Fruit fly (Drosophila melanogaster): ENCODE data around the gene Cpr65Ax1.

Cpr65Ax1 gene

dm6 chr3L:6193556-6194114 is 45.8 kb upstream of the Cpr65Ax1 start (continued):
- TF ChIP-seq CG10321 (GFP tag; IDR thresholded peaks at IDR 0.05) (0 out of 2 replicates have a peak, but pooled peaks have one; percentile 28), CG12942 (GFP tag; optimal IDR thresholded peaks at IDR 0.05) (no peak), Ets97D (GFP tag; optimal IDR thresholded peaks at IDR 0.05) (no peak), unc-4 (GFP tag; IDR thresholded peaks at IDR 0.05; ENCODE audit: partially characterized antibody) (no peak), en (GFP tag; optimal IDR thresholded peaks at IDR 0.05) (no peak), MESR4 (GFP tag; optimal IDR thresholded peaks at IDR 0.05) (peak; percentile 73), CG11247 (GFP tag; IDR thresholded peaks at IDR 0.05) (no peak), Chrac-16 (GFP tag; optimal IDR thresholded peaks at IDR 0.05) (no peak), crol (GFP tag; IDR thresholded peaks at IDR 0.05) (no peak), ttk (GFP tag; IDR thresholded peaks at IDR 0.05) (peak; percentile 66), cg (GFP tag; optimal IDR thresholded peaks at IDR 0.05) (peak; percentile 80), Mad (GFP tag; optimal IDR thresholded peaks at IDR 0.05) (no peak), Adf1 (GFP tag; IDR thresholded peaks at IDR 0.05) (no peak), prd (optimal IDR thresholded peaks at IDR 0.05) (no peak), prd (GFP tag; IDR thresholded peaks at IDR 0.05) (no peak), Hr39 (optimal IDR thresholded peaks at IDR 0.05) (no peak), Hr78 (GFP tag; optimal IDR thresholded peaks at IDR 0.05) (no peak), Rfx (GFP tag; IDR thresholded peaks at IDR 0.05) (no peak), nmo (GFP tag; optimal IDR thresholded peaks at IDR 0.05) (no peak), CG12219 (GFP tag; optimal IDR thresholded peaks at IDR 0.05) (no peak), Tbp (GFP tag; optimal IDR thresholded peaks at IDR 0.05) (no peak), CG12299 (tag; optimal IDR thresholded peaks at IDR 0.05) (no peak), ERR (GFP tag; optimal IDR thresholded peaks at IDR 0.05) (no peak), CG1832 (GFP tag; optimal IDR thresholded peaks at IDR 0.05) (peak; percentile 56), dan (GFP tag; IDR thresholded peaks at IDR 0.05) (no peak)

- TF ChIP-seq psq (GFP tag; optimal IDR thresholded peaks at IDR 0.05) (peak; percentile 58), Usf (GFP tag; optimal IDR thresholded peaks at IDR 0.05) (peak; percentile 79), ab (GFP tag; optimal IDR thresholded peaks at IDR 0.05) (no peak), BtbVII (GFP tag; optimal IDR thresholded peaks at IDR 0.05) (no peak), gcm2 (GFP tag; optimal IDR thresholded peaks at IDR 0.05) (no peak), Ets65A (GFP tag) (peak; percentile 96), Pdp1 (GFP tag; optimal IDR thresholded peaks at IDR 0.05) (peak; percentile 59 to 77), CG13123 (GFP tag; optimal IDR thresholded peaks at IDR 0.05) (peak; percentile 63), CG7839 (tag; optimal IDR thresholded peaks at IDR 0.05) (no peak), Neu2 (GFP tag; optimal IDR thresholded peaks at IDR 0.05; ENCODE audit: borderline replicate concordance) (no peak), BEAF-32 (GFP tag; optimal IDR thresholded peaks at IDR 0.05) (peak; percentile 89), CG13624 (GFP tag; optimal IDR thresholded peaks at IDR 0.05) (peak; percentile 51), bigmax (GFP tag; optimal IDR thresholded peaks at IDR 0.05) (no peak), insv (GFP tag; optimal IDR thresholded peaks at IDR 0.05) (peak in 1 of 2 experiments; percentile 52), Dll (GFP tag; IDR thresholded peaks at IDR 0.05; ENCODE audit: partially characterized antibody) (peak; percentile 84), Hmx (GFP tag; optimal IDR thresholded peaks at IDR 0.05) (peak; percentile 68), CG15696 (tag; optimal IDR thresholded peaks at IDR 0.05) (peak; percentile 89), CG8290 (GFP tag; optimal IDR thresholded peaks at IDR 0.05) (peak; percentile 79), CG8290 (tag; optimal IDR thresholded peaks at IDR 0.05) (peak in 1 of 2 experiments; percentile 66), CG11456 (GFP tag; IDR thresholded peaks at IDR 0.05) (peak; percentile 84), CG34224 (GFP tag; IDR thresholded peaks at IDR 0.05; ENCODE audit: partially characterized antibody) (peak; percentile 36), CG10543 (GFP tag; optimal IDR thresholded peaks at IDR 0.05) (peak; percentile 84), Kr (GFP tag; optimal IDR thresholded peaks at IDR 0.05) (no peak), Xbp1 (GFP tag; optimal IDR thresholded peaks at IDR 0.05) (peak; percentile 90), Camta (GFP tag; optimal IDR thresholded peaks at IDR 0.05) (peak; percentile 69), CG3065 (GFP tag; optimal IDR thresholded peaks at IDR 0.05) (peak; percentile 45)
Observed at dm6 chr3L:6192822-6193555, 45.2 kb upstream of the Cpr65Ax1 start, which contains the start of the genes Sf3b6 and Tnpo. TSS of gene Sf3b6 (minus strand) at chr3L:6193179. TSS of gene Tnpo (plus strand) at chr3L:6193480.
